Fruit fly (Drosophila melanogaster): Measurements from ENCODE around the gene RpS21.

The RpS21 gene

DNA sequence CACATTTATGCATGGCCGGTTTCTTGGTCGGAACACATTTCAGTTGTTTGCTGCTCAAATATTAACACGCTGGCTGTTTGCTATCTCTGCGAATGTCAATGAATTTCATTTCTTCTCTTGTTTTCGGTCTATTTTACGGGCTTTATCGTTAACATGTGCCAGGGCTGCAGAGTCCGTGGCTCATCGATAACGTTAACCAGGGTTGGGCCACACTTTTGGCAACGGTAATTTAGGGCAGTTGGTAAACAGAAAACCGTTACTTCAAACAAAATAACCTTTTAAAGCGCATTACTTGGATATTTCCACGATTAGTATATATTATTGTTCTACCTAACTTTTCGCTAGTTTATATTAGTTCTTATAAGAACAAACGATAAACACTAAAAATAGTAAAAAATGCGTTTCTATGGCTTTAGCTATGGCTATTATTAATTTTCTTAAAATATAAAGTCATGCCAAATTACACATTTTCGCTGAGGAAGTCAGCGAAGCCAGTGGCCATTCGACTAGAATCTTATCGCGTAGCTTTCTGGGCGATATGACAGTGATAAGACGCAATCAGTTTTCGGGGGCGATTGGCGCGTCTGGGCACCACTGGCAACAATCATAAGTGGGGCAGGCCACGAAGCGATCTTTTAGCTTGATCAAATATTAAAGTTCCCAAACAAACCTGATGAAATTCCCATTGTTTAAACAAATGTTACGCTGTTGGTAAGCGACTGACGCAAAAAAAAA, 27.3 kb downstream of the RpS21 start (continued):
- TF ChIP-seq CG6792 (GFP tag; optimal IDR thresholded peaks at IDR 0.05), result peak; percentile 10
- peak; percentile 30; the same call in 1 of the 3 replicates for TF ChIP-seq eg (GFP tag; IDR thresholded peaks at IDR 0.05)
- TF ChIP-seq CG8632 (GFP tag; optimal IDR thresholded peaks at IDR 0.05), result no peak
- TF ChIP-seq CG4318 (GFP tag; optimal IDR thresholded peaks at IDR 0.05), result no peak
- TF ChIP-seq fd85E (GFP tag; optimal IDR thresholded peaks at IDR 0.05), result no peak
- no peak for TF ChIP-seq Hr38 (GFP tag; optimal IDR thresholded peaks at IDR 0.05)
- peak; percentile 51; the same call in 2 of the 3 replicates for TF ChIP-seq CG6163 (GFP tag; IDR thresholded peaks at IDR 0.05)
- TF ChIP-seq topi (GFP tag; optimal IDR thresholded peaks at IDR 0.05), result peak; percentile 29
- TF ChIP-seq Eip93F (GFP tag; optimal IDR thresholded peaks at IDR 0.05), result peak; percentile 14
- TF ChIP-seq Ets96B (tag; optimal IDR thresholded peaks at IDR 0.05), result no peak
- no peak for TF ChIP-seq Eip78C (GFP tag)
- TF ChIP-seq Smox (GFP tag; optimal IDR thresholded peaks at IDR 0.05), result peak; percentile 41
- TF ChIP-seq Lpt (GFP tag; optimal IDR thresholded peaks at IDR 0.05), result no peak
- TF ChIP-seq CG6808 (GFP tag; optimal IDR thresholded peaks at IDR 0.05), result no peak
- TF ChIP-seq spab (GFP tag; optimal IDR thresholded peaks at IDR 0.05), result no peak
- peak; percentile 50 for TF ChIP-seq esn (GFP tag; optimal IDR thresholded peaks at IDR 0.05)
- peak; percentile 71 for TF ChIP-seq svp (GFP tag)
- TF ChIP-seq lz (GFP tag; optimal IDR thresholded peaks at IDR 0.05), result peak; percentile 66

DNA sequence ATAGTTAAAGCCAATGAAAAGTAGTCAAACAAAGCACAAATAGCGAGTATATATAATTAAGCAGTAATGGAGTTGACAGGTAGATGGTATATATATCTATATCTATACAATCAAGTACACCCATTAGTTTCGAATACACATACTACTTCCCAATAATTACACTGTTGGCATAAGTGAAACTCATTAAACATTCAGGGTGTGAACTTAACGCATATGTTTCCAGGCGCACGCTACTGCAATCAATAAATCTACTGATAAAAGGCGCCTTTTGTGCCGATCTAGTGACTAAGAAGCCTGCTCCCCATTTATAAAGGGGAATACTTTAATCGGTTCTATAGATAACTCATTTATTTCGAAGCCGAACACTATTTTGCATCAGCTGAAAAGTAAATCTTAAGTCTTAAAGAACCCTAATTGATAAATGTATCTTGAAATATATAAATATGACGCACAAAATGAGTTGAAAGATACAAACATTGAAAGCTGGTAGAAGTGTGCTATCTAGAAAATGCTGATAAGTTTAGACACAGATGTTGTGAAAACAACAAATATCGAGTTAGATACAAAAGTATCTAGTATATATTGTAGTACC, 27.9 kb downstream of the RpS21 start:
- TF ChIP-seq CG8632 (GFP tag; optimal IDR thresholded peaks at IDR 0.05) (no peak), svp (GFP tag) (peak; percentile 64)

DNA sequence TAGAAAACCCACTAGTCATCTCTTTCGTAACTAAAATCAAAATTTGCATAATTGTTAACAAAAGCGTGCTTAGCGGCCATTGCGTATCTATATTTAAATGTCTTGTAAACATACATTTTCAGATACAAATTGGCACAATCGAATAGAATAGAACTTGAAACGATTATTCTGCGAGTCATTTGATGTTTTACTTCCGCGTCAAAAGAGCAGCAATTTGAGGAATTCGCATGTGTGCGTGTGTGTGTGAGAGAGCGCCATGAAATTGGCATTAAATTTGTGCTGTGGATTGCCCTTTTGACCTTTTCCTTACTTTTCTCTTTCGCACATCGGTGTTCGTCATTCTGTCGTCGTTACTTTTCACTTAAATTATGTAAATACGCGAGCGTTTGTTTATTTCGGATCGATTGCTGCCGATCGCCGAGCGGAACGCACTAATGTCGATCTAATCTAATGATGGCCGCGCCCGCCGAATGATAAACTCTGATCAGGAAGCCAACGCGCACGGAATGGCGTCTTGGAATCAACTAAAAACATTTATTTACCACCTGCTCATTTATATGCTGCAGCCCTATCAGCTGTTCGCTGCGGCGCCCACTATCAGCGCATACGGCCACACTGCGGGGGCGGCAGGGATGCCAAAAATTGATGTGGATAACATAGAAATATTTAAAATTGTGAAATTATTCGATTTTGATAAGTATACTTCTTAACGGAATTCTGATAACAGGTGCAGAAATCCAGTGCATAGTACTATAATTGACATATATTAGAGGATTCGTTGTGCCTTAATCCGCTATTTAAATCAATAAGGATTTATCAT, 29.0 kb downstream of the RpS21 start:
- TF ChIP-seq CG6854 (GFP tag; optimal IDR thresholded peaks at IDR 0.05), result peak; percentile 61
- peak; percentile 6 to 20 for TF ChIP-seq ss (GFP tag; optimal IDR thresholded peaks at IDR 0.05)
- peak; percentile 33 for TF ChIP-seq pdm3 (GFP tag; optimal IDR thresholded peaks at IDR 0.05)
- TF ChIP-seq Eip78C (GFP tag), result no peak
- TF ChIP-seq Gug (GFP tag; IDR thresholded peaks at IDR 0.05), result no peak
- TF ChIP-seq fkh (GFP tag; optimal IDR thresholded peaks at IDR 0.05), result peak; percentile 53
- TF ChIP-seq CG32006 (GFP tag; optimal IDR thresholded peaks at IDR 0.05), result peak; percentile 43
- no peak for TF ChIP-seq topi (GFP tag; optimal IDR thresholded peaks at IDR 0.05)
- peak; percentile 7 for TF ChIP-seq Ets96B (tag; optimal IDR thresholded peaks at IDR 0.05)
- peak; percentile 3 for TF ChIP-seq CG1621 (tag; optimal IDR thresholded peaks at IDR 0.05)
- TF ChIP-seq Hr39 (GFP tag; optimal IDR thresholded peaks at IDR 0.05), result no peak
- no peak for TF ChIP-seq CG3919 (GFP tag; optimal IDR thresholded peaks at IDR 0.05)
- no peak for TF ChIP-seq fd85E (GFP tag; optimal IDR thresholded peaks at IDR 0.05)
- TF ChIP-seq CG6163 (GFP tag; IDR thresholded peaks at IDR 0.05), result peak; percentile 53; the same call in 1 of the 3 replicates
- peak; percentile 40 for TF ChIP-seq vri (GFP tag; optimal IDR thresholded peaks at IDR 0.05)
- TF ChIP-seq svp (GFP tag), result peak; percentile 92
- TF ChIP-seq CG6276 (GFP tag; optimal IDR thresholded peaks at IDR 0.05), result peak; percentile 7
- no peak for TF ChIP-seq CG34406 (GFP tag; optimal IDR thresholded peaks at IDR 0.05)
- no peak for TF ChIP-seq CG16779 (tag; optimal IDR thresholded peaks at IDR 0.05)
- TF ChIP-seq net (GFP tag; optimal IDR thresholded peaks at IDR 0.05), result peak; percentile 13
- TF ChIP-seq eg (GFP tag; IDR thresholded peaks at IDR 0.05), result 0 out of 3 replicates have a peak, but pooled peaks have one; percentile 48
- TF ChIP-seq CG3032 (tag; optimal IDR thresholded peaks at IDR 0.05), result peak; percentile 28
- TF ChIP-seq Hr38 (GFP tag; optimal IDR thresholded peaks at IDR 0.05), result no peak
- no peak for TF ChIP-seq CG6808 (GFP tag; optimal IDR thresholded peaks at IDR 0.05)
- no peak for TF ChIP-seq cyc (GFP tag; optimal IDR thresholded peaks at IDR 0.05)
- TF ChIP-seq Lpt (GFP tag; optimal IDR thresholded peaks at IDR 0.05), result no peak
- no peak for TF ChIP-seq CG8119 (GFP tag; IDR thresholded peaks at IDR 0.05)
- 0 out of 2 replicates have a peak, but pooled peaks have one; percentile 32 for TF ChIP-seq CG11294 (GFP tag; IDR thresholded peaks at IDR 0.05)
- peak; percentile 8 for TF ChIP-seq dsx (GFP tag; optimal IDR thresholded peaks at IDR 0.05; ENCODE audit: poor library complexity, severe bottlenecking)

All from whole organism, prepupa.